Fruit fly (Drosophila melanogaster): ENCODE measurements around the gene SNF4Agamma.

SNF4Agamma gene

DNA sequence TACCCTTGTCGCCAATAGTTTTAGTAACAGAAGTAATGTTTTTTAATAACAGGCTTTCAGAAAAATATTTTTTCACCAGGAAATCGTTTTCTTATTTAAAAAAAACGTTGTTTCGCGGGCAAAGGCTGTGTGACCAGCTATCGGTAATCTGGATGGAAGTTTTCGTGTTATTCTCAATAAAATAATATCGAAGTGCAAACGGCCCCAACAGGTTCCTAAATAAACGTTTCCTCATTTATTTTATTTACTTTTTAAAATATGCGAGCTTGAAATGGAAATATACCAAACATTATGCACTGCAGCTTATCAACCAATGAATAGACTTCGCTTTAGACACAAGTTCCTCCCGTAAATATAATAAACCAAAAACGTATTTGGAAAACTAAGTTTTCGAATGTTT lies 10.5 kb upstream of the SNF4Agamma start, which contains the start of gene Ice2:
TSS of gene Ice2 (plus strand) at position 167 of the 400 bp plus-strand sequence.
- TF ChIP-seq esn (GFP tag; optimal IDR thresholded peaks at IDR 0.05) (peak; percentile 20), CG11294 (GFP tag; IDR thresholded peaks at IDR 0.05) (no peak)

DNA sequence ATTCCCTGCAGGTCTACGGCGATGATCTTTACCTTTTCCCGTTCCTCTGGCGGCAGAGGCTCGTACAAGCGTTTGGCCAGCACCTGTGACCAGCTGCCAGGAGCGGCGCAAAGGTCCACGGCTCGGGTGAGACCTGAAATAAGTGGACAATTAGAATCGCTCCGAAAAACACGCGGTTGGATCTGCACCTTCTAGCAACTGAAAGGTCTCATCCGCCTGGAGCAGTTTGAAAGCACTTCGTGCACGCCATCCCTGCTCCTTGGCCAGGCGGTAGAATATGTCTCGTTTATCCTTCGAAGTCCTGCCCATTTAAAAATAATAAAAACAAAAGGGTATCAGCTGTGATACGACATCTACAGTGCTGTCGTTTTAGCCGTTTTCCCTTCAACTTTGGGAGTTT lies 7.0 kb upstream of the SNF4Agamma start, which contains the start of gene Trm7-34:
TSS of gene Trm7-34 (minus strand) at position 365 of the 400 bp plus-strand sequence.
- no peak for TF ChIP-seq vri (GFP tag; optimal IDR thresholded peaks at IDR 0.05)

DNA sequence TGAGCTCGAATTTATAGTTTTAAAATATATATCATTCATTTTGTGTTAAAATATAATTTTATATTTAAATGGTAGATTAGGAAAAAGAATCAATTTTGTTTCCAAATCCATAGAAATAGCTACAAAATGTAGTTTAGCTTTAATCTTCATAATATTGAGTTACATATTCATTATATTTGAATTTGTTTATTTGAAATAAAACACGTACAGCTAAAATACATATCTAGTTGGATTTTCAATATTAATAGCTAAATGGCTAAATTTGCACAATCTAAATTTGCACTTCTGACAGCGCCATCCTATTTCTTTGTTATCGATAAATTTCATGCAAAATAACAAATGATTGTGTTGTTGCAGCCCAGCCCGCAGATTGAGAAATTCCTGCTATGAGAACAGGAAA lies 6.6 kb upstream of the SNF4Agamma start, which contains the start of gene Usp8:
TSS of gene Usp8 (plus strand) at position 312 of the 400 bp plus-strand sequence.
- no peak for TF ChIP-seq Sox14 (GFP tag; optimal IDR thresholded peaks at IDR 0.05)
- TF ChIP-seq CG6163 (GFP tag; IDR thresholded peaks at IDR 0.05): no peak
- peak; percentile 45 for TF ChIP-seq esn (GFP tag; optimal IDR thresholded peaks at IDR 0.05)
- peak; percentile 9 for TF ChIP-seq CG6792 (GFP tag; optimal IDR thresholded peaks at IDR 0.05)
- no peak for TF ChIP-seq cyc (GFP tag; optimal IDR thresholded peaks at IDR 0.05)
- TF ChIP-seq CG3032 (tag; optimal IDR thresholded peaks at IDR 0.05): peak; percentile 25
- no peak for TF ChIP-seq Eip78C (GFP tag)

DNA sequence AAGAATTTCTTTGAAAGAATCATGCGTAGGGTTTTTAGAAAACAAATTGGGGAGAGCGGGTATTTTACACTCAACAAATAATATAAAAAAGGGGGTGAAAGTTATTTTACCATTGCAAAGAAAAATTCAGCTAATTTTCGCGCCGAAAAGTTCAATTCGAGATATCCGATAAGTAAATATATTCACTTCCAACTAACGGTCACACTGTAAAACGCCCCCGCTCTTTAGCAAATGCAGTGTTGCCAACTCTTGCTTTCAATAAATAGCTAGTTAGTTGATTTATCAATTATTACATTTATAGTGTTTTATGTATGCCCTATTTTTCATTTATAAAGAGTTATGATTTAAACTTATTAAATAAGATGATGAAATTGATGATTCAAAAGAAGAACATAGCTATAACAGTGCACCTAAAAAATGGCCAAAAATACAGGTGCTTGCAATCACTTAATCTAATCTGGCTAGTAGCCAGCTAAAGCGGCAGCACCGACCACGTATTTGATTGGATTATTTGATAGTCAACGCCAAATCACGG lies 2.3 kb upstream of the SNF4Agamma start, which contains the start of gene meigo:
TSS of gene meigo (plus strand) at position 51 of the 535 bp plus-strand sequence.
- peak; percentile 50; the same call in 1 of the 3 replicates for TF ChIP-seq eg (GFP tag; IDR thresholded peaks at IDR 0.05)
- peak; percentile 80 for TF ChIP-seq fkh (GFP tag; optimal IDR thresholded peaks at IDR 0.05)
- TF ChIP-seq Eip93F (GFP tag; optimal IDR thresholded peaks at IDR 0.05): no peak
- TF ChIP-seq CG6792 (GFP tag; optimal IDR thresholded peaks at IDR 0.05): peak; percentile 47
- TF ChIP-seq ss (GFP tag; optimal IDR thresholded peaks at IDR 0.05): no peak
- peak; percentile 64 for TF ChIP-seq lz (GFP tag; optimal IDR thresholded peaks at IDR 0.05)
- no peak for TF ChIP-seq CG9139 (GFP tag; optimal IDR thresholded peaks at IDR 0.05)
- no peak for TF ChIP-seq net (GFP tag; optimal IDR thresholded peaks at IDR 0.05)
- no peak for TF ChIP-seq CG6854 (GFP tag; optimal IDR thresholded peaks at IDR 0.05)
- TF ChIP-seq Smox (GFP tag; optimal IDR thresholded peaks at IDR 0.05): no peak
- peak; percentile 65 for TF ChIP-seq CG31627 (GFP tag; optimal IDR thresholded peaks at IDR 0.05)
- TF ChIP-seq CG3032 (tag; optimal IDR thresholded peaks at IDR 0.05): peak; percentile 76
- no peak for TF ChIP-seq CG16779 (tag; optimal IDR thresholded peaks at IDR 0.05)
- TF ChIP-seq Ets96B (tag; optimal IDR thresholded peaks at IDR 0.05): peak; percentile 48
- TF ChIP-seq Blimp-1 (GFP tag; optimal IDR thresholded peaks at IDR 0.05): no peak
- TF ChIP-seq OdsH (GFP tag; optimal IDR thresholded peaks at IDR 0.05): no peak
- peak; percentile 25 for TF ChIP-seq Sox15 (GFP tag; optimal IDR thresholded peaks at IDR 0.05)
- TF ChIP-seq Met (GFP tag; optimal IDR thresholded peaks at IDR 0.05): no peak
- TF ChIP-seq Hr39 (GFP tag; optimal IDR thresholded peaks at IDR 0.05): peak; percentile 64
- peak; percentile 72 for TF ChIP-seq esn (GFP tag; optimal IDR thresholded peaks at IDR 0.05)
- TF ChIP-seq CG11902 (GFP tag; optimal IDR thresholded peaks at IDR 0.05): peak; percentile 30
- TF ChIP-seq Eip78C (GFP tag): no peak
- no peak for TF ChIP-seq Lpt (GFP tag; optimal IDR thresholded peaks at IDR 0.05)
- TF ChIP-seq CG11294 (GFP tag; IDR thresholded peaks at IDR 0.05): peak; percentile 16; the same call in 1 of the 2 replicates

DNA sequence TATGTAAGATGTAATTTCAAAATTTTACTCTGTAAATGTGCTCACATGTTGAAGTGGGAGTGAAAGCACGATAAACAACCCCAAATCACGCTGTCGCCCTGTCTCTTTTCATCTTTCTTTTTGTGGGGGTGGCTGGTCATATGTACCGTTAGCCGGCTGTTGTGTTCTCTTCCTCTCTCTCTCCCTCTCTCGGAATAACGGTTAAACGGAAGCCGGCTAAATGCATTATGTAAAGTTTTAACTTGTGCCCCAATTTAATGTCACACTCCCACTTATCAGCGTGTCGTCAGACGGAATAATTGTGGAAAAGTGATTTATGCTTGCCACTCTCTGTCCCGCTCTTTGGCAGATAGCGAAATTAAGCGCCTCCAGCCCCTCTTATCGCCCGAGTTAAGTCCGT lies 802 bp downstream of the SNF4Agamma start:
- TF ChIP-seq Hr39 (GFP tag; optimal IDR thresholded peaks at IDR 0.05): no peak
- peak; percentile 65 for TF ChIP-seq vri (GFP tag; optimal IDR thresholded peaks at IDR 0.05)
- TF ChIP-seq CG7368 (GFP tag; optimal IDR thresholded peaks at IDR 0.05): no peak
- TF ChIP-seq CG10669 (GFP tag; optimal IDR thresholded peaks at IDR 0.05): no peak

DNA sequence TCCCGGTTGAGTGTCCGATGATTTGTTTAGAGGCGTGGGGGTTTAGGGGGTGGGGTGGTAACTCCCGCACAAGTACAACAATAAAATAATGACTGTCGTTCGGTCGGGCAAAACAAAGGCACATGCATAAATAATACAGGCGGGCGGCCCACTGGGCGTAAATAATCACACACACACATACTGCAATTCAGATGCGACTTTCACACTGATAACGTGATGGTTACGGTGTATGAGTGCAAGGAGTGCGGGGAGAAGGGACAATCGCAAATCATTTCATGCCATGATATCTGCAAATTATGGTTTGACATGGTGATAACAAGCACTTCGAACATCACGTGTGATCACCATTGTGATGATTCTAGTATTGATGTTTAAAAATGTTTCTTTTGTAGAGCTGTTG lies 9.6 kb downstream of the SNF4Agamma start:
- TF ChIP-seq ss (GFP tag; optimal IDR thresholded peaks at IDR 0.05): peak in 1 of 2 experiments; percentile 9
- peak; percentile 85 for TF ChIP-seq vri (GFP tag; optimal IDR thresholded peaks at IDR 0.05)
- TF ChIP-seq svp (GFP tag): peak; percentile 87
- no peak for TF ChIP-seq CG6276 (GFP tag; optimal IDR thresholded peaks at IDR 0.05)
- TF ChIP-seq CG6163 (GFP tag; IDR thresholded peaks at IDR 0.05): 0 out of 3 replicates have a peak, but pooled peaks have one; percentile 23
- peak; percentile 67 for TF ChIP-seq Sox14 (GFP tag; optimal IDR thresholded peaks at IDR 0.05)
- peak; percentile 37 for TF ChIP-seq Eip93F (GFP tag; optimal IDR thresholded peaks at IDR 0.05)
- peak; percentile 9 for TF ChIP-seq CG3919 (GFP tag; optimal IDR thresholded peaks at IDR 0.05)
- no peak for TF ChIP-seq CG9139 (GFP tag; optimal IDR thresholded peaks at IDR 0.05)
- peak; percentile 63 for TF ChIP-seq Eip78C (GFP tag)
- TF ChIP-seq Sox102F (GFP tag; optimal IDR thresholded peaks at IDR 0.05): no peak
- peak; percentile 20 for TF ChIP-seq fkh (GFP tag; optimal IDR thresholded peaks at IDR 0.05)
